Worm (Caenorhabditis elegans) whole organism, young adult: ENCODE measurements around the gene C45B11.5.

Source experiments
- ceh-27 ChIP-seq: fragments of 200-800 bp; sonication (Bioruptor generic); optimal IDR thresholded peaks from 2 replicates; lab custom pipeline; 2018; ENCODE audit warnings: mild to moderate bottlenecking, missing genetic modification characterization, moderate library complexity, missing compliant biosample characterization
- lsl-1 ChIP-seq: fragments of 200-800 bp; sonication (Bioruptor generic); optimal IDR thresholded peaks from 2 replicates; lab custom pipeline; 2018; ENCODE audit warnings: mild to moderate bottlenecking, missing genetic modification characterization, moderate library complexity, missing compliant biosample characterization

- TF ChIP-seq ceh-27 (GFP tag; lab: Kevin White, UChicago) (no peak), lsl-1 (GFP tag; lab: Kevin White, UChicago) (no peak)
These were observed 31.8 kb downstream of the C45B11.5 start for ce11 chrV:11073354-11073753.
